Fruit fly (Drosophila melanogaster): Measurements from ENCODE around the gene CG43335.

DNA sequence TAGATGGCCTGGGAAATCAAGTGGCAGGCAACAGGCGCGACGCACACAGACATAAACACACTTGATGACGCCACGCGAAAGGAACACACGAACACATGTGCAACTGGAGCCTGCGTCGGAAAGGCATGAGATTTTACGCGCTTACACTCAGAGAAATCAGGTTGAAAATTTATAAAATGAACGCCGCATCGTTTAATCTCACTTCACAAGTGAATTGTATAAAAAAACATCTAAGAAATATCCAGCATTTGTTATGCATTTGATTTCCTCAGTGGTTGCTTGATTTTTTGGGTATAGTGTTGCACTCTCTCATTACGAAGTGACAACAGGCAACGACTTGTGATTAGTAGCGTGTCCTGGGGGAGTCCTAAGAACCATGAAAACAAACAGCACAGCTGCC is 47.8 kb upstream of the CG43335 start:
- TF ChIP-seq ss (GFP tag; optimal IDR thresholded peaks at IDR 0.05), result no peak
- no peak for TF ChIP-seq CG7368 (GFP tag; optimal IDR thresholded peaks at IDR 0.05)
- TF ChIP-seq vri (GFP tag; optimal IDR thresholded peaks at IDR 0.05), result no peak
- no peak for TF ChIP-seq Gug (GFP tag; IDR thresholded peaks at IDR 0.05)
- TF ChIP-seq Lpt (GFP tag; optimal IDR thresholded peaks at IDR 0.05), result no peak
- TF ChIP-seq CG6276 (GFP tag; optimal IDR thresholded peaks at IDR 0.05), result no peak
- TF ChIP-seq Hr38 (GFP tag; optimal IDR thresholded peaks at IDR 0.05), result no peak
- TF ChIP-seq Eip78C (GFP tag), result no peak

All from whole organism, prepupa.